Fruit fly (Drosophila melanogaster) whole organism, embryonic: Measurements from ENCODE around the gene CG12814.

Experiments used
- Bdp1 ChIP-seq: fragments of 200-800 bp; sonication (Bioruptor generic); optimal IDR thresholded peaks from 3 replicates; lab custom pipeline; 2016; ENCODE audit warnings: missing biosample characterization, missing genetic modification characterization
- Bteb2 ChIP-seq: fragments of 200-800 bp; sonication (Bioruptor generic); optimal IDR thresholded peaks from 2 replicates; lab custom pipeline; 2016; ENCODE audit warnings: missing biosample characterization, missing genetic modification characterization
- CG1024 ChIP-seq: fragments of 200-800 bp; sonication (Bioruptor generic); IDR thresholded peaks from 2 replicates; pipeline ENCODE4 v1.3.6; 2022; ENCODE audit warnings: missing biosample characterization, missing genetic modification characterization
- CG10366 ChIP-seq: fragments of 200-800 bp; sonication (Bioruptor generic); IDR thresholded peaks from 2 replicates; pipeline ENCODE4 v1.3.6; 2022; ENCODE audit warnings: missing biosample characterization, missing genetic modification characterization
- CG12155 ChIP-seq: fragments of 200-800 bp; sonication (Bioruptor generic); optimal IDR thresholded peaks from 3 replicates; lab custom pipeline; 2016; ENCODE audit warnings: missing biosample characterization, missing genetic modification characterization
- CG12391 ChIP-seq: fragments of 200-800 bp; sonication (Bioruptor generic); optimal IDR thresholded peaks from 3 replicates; lab custom pipeline; 2018; ENCODE audit warnings: missing biosample characterization, mild to moderate bottlenecking, missing genetic modification characterization, moderate library complexity
- CG12659 ChIP-seq: fragments of 200-800 bp; sonication (Bioruptor generic); optimal IDR thresholded peaks from 3 replicates; lab custom pipeline; 2017; ENCODE audit warnings: mild to moderate bottlenecking, missing biosample characterization, missing genetic modification reagents, missing genetic modification characterization
- CG12744 ChIP-seq: fragments of 200-800 bp; sonication (Bioruptor generic); optimal IDR thresholded peaks from 2 replicates; lab custom pipeline; 2016; ENCODE audit warnings: missing biosample characterization, missing genetic modification characterization
- CG12769 ChIP-seq: fragments of 200-800 bp; sonication (Bioruptor generic); optimal IDR thresholded peaks from 2 replicates; lab custom pipeline; 2019; ENCODE audit warnings: missing biosample characterization, mild to moderate bottlenecking, missing genetic modification characterization, moderate library complexity
- CG15514 ChIP-seq: fragments of 200-800 bp; sonication (Bioruptor generic); optimal IDR thresholded peaks from 3 replicates; lab custom pipeline; 2017; ENCODE audit warnings: missing biosample characterization, missing genetic modification characterization, mild to moderate bottlenecking, moderate library complexity, missing genetic modification reagents
- CG18619 ChIP-seq: fragments of 200-800 bp; sonication (Bioruptor generic); optimal IDR thresholded peaks from 3 replicates; lab custom pipeline; 2017; ENCODE audit warnings: missing biosample characterization, mild to moderate bottlenecking, missing genetic modification characterization
- CG2199 ChIP-seq: fragments of 200-800 bp; sonication (Bioruptor generic); IDR thresholded peaks from 3 replicates; pipeline ENCODE4 v1.3.6; 2022; ENCODE audit warnings: missing biosample characterization, missing genetic modification characterization
- CG2712 ChIP-seq: fragments of 200-800 bp; optimal IDR thresholded peaks from 3 replicates; lab custom pipeline; 2019; ENCODE audit warnings: missing biosample characterization, mild to moderate bottlenecking, missing genetic modification characterization, moderate library complexity
- CG31224 ChIP-seq: fragments of 200-800 bp; sonication (Bioruptor generic); IDR thresholded peaks from 2 replicates; pipeline ENCODE4 v1.3.6; 2022; ENCODE audit warnings: missing biosample characterization, missing genetic modification characterization
- CG7372 ChIP-seq: fragments of 200-800 bp; sonication (Bioruptor generic); IDR thresholded peaks from 2 replicates; pipeline ENCODE4 v1.3.6; 2022; ENCODE audit warnings: missing biosample characterization, missing genetic modification characterization
- CG7556 ChIP-seq: fragments of 200-800 bp; sonication (Bioruptor generic); optimal IDR thresholded peaks from 2 replicates; lab custom pipeline; 2017; ENCODE audit warnings: missing biosample characterization, mild to moderate bottlenecking, missing genetic modification characterization
- D19A ChIP-seq: fragments of 200-800 bp; optimal IDR thresholded peaks from 3 replicates; lab custom pipeline; 2019; ENCODE audit warnings: missing biosample characterization, mild to moderate bottlenecking, missing genetic modification characterization, moderate library complexity
- Dek ChIP-seq: fragments of 200-800 bp; sonication (Bioruptor generic); optimal IDR thresholded peaks from 3 replicates; lab custom pipeline; 2019; ENCODE audit warnings: missing biosample characterization, mild to moderate bottlenecking, missing genetic modification characterization, moderate library complexity
- Dfd ChIP-seq, 2 experiments: fragments of >200 bp; optimal IDR thresholded peaks; 2 replicates each; lab custom pipeline; 2017; ENCODE audit warnings: missing biosample characterization in 2 of 2, missing genetic modification characterization in 2 of 2
- E2f1 ChIP-seq: fragments of 200-800 bp; sonication (Bioruptor generic); IDR thresholded peaks from 2 replicates; pipeline ENCODE4 v1.3.6; 2022; ENCODE audit warnings: missing biosample characterization, missing genetic modification characterization
- Fer3 ChIP-seq: fragments of 200-800 bp; sonication (Bioruptor generic); optimal IDR thresholded peaks from 2 replicates; lab custom pipeline; 2018; ENCODE audit warnings: missing biosample characterization, mild to moderate bottlenecking, missing genetic modification characterization, moderate library complexity
- HLH3B ChIP-seq: fragments of 200-800 bp; sonication (Bioruptor generic); IDR thresholded peaks from 2 replicates; pipeline ENCODE4 v1.3.6; 2022; ENCODE audit warnings: missing biosample characterization, missing genetic modification characterization
- Jarid2 ChIP-seq: fragments of 200-800 bp; sonication (Bioruptor generic); optimal IDR thresholded peaks from 3 replicates; lab custom pipeline; 2017; ENCODE audit warnings: mild to moderate bottlenecking, missing biosample characterization, missing genetic modification reagents, missing genetic modification characterization
- Kr ChIP-seq: fragments of 200-800 bp; sonication (Bioruptor generic); optimal IDR thresholded peaks from 2 replicates; lab custom pipeline; 2017; ENCODE audit warnings: missing biosample characterization, mild to moderate bottlenecking, missing genetic modification characterization
- Lim3 ChIP-seq: fragments of 200-800 bp; sonication (Bioruptor generic); IDR thresholded peaks from 2 replicates; pipeline ENCODE4 v1.3.6; 2022; ENCODE audit warnings: missing biosample characterization, missing genetic modification characterization
- MESR4 ChIP-seq: fragments of 200-800 bp; sonication (Bioruptor generic); optimal IDR thresholded peaks from 2 replicates; lab custom pipeline; 2018; ENCODE audit warnings: missing biosample characterization, mild to moderate bottlenecking, missing genetic modification characterization, moderate library complexity
- Mad ChIP-seq: fragments of 200-800 bp; sonication (Bioruptor generic); optimal IDR thresholded peaks from 2 replicates; lab custom pipeline; 2016; ENCODE audit warnings: missing biosample characterization, missing genetic modification characterization
- Max ChIP-seq: fragments of 200-800 bp; sonication (Bioruptor generic); optimal IDR thresholded peaks from 2 replicates; lab custom pipeline; 2016; ENCODE audit warnings: missing biosample characterization, mild to moderate bottlenecking, missing genetic modification characterization
- NFAT ChIP-seq: fragments of 200-800 bp; sonication (Bioruptor generic); IDR thresholded peaks from 2 replicates; pipeline ENCODE4 v1.3.6; 2022; ENCODE audit warnings: missing biosample characterization, missing genetic modification characterization
- Pdp1 ChIP-seq, 2 experiments: fragments of 200-800 bp; sonication (Bioruptor generic); optimal IDR thresholded peaks; 3 replicates each; lab custom pipeline; 2016; ENCODE audit warnings: missing biosample characterization in 2 of 2, missing genetic modification characterization in 2 of 2, mild to moderate bottlenecking in 1 of 2, moderate library complexity in 1 of 2
- bab2 ChIP-seq: fragments of 200-800 bp; sonication (Bioruptor generic); optimal IDR thresholded peaks from 2 replicates; lab custom pipeline; 2016; ENCODE audit warnings: missing biosample characterization, missing genetic modification characterization
- bowl ChIP-seq: fragments of 200-800 bp; sonication (Bioruptor generic); IDR thresholded peaks from 2 replicates; pipeline ENCODE4 v1.3.6; 2022; ENCODE audit warnings: missing biosample characterization, missing genetic modification characterization
- cad ChIP-seq: fragments of >200 bp; optimal IDR thresholded peaks from 2 replicates; lab custom pipeline; 2017; ENCODE audit warnings: missing biosample characterization, missing genetic modification characterization
- chinmo ChIP-seq: fragments of 200-800 bp; sonication (Bioruptor generic); IDR thresholded peaks from 4 replicates; pipeline ENCODE4 v1.3.6; 2022; ENCODE audit warnings: missing biosample characterization, missing genetic modification characterization; ENCODE audit not compliant: partially characterized antibody
- chm ChIP-seq: fragments of 200-800 bp; sonication (Bioruptor generic); IDR thresholded peaks from 2 replicates; pipeline ENCODE4 v1.3.6; 2022; ENCODE audit warnings: missing biosample characterization, missing genetic modification characterization
- croc ChIP-seq: fragments of 200-800 bp; sonication (Bioruptor generic); conservative IDR thresholded peaks from 3 replicates; pipeline ENCODE4 v1.3.6; 2022; ENCODE audit warnings: missing biosample characterization, missing genetic modification characterization
- exex ChIP-seq: fragments of 200-800 bp; sonication (Bioruptor generic); optimal IDR thresholded peaks from 4 replicates; lab custom pipeline; 2018; ENCODE audit warnings: missing biosample characterization, mild to moderate bottlenecking, missing genetic modification characterization, moderate library complexity
- gsb ChIP-seq: fragments of 200-800 bp; sonication (Bioruptor generic); IDR thresholded peaks from 2 replicates; pipeline ENCODE4 v1.3.6; 2022; ENCODE audit warnings: missing biosample characterization, missing genetic modification characterization
- ham ChIP-seq: fragments of 200-800 bp; sonication (Bioruptor generic); IDR thresholded peaks from 2 replicates; pipeline ENCODE4 v1.3.6; 2022; ENCODE audit warnings: missing biosample characterization, missing genetic modification characterization
- lab ChIP-seq: fragments of 200-800 bp; sonication (Bioruptor generic); optimal IDR thresholded peaks from 3 replicates; lab custom pipeline; 2017; ENCODE audit warnings: missing biosample characterization, missing genetic modification characterization, mild to moderate bottlenecking, moderate library complexity, missing genetic modification reagents
- lmd ChIP-seq: fragments of 200-800 bp; sonication (Bioruptor generic); IDR thresholded peaks from 2 replicates; pipeline ENCODE4 v1.3.6; 2022; ENCODE audit warnings: missing biosample characterization, missing genetic modification characterization
- otp ChIP-seq: fragments of 200-800 bp; sonication (Bioruptor generic); IDR thresholded peaks from 3 replicates; pipeline ENCODE4, ENCODE4 v1.3.6; 2022; ENCODE audit warnings: missing biosample characterization, missing genetic modification characterization
- pb ChIP-seq: fragments of 200-800 bp; sonication (Bioruptor generic); optimal IDR thresholded peaks from 3 replicates; lab custom pipeline; 2016; ENCODE audit warnings: missing biosample characterization, missing genetic modification characterization
- pfk ChIP-seq: fragments of 200-800 bp; sonication (Bioruptor generic); optimal IDR thresholded peaks from 2 replicates; lab custom pipeline; 2018; ENCODE audit warnings: missing biosample characterization, mild to moderate bottlenecking, missing genetic modification characterization, moderate library complexity
- phol ChIP-seq: fragments of 200-800 bp; sonication (Bioruptor generic); optimal IDR thresholded peaks from 3 replicates; lab custom pipeline; 2018; ENCODE audit warnings: missing biosample characterization, mild to moderate bottlenecking, missing genetic modification characterization, moderate library complexity
- run ChIP-seq: fragments of 200-800 bp; sonication (Bioruptor generic); optimal IDR thresholded peaks from 3 replicates; lab custom pipeline; 2018; ENCODE audit warnings: missing biosample characterization, mild to moderate bottlenecking, missing genetic modification characterization
- so ChIP-seq: fragments of 200-800 bp; sonication (Bioruptor generic); IDR thresholded peaks from 3 replicates; pipeline ENCODE4 v1.3.6; 2022; ENCODE audit warnings: missing biosample characterization, missing genetic modification characterization
- stc ChIP-seq: fragments of 200-800 bp; sonication (Bioruptor generic); IDR thresholded peaks from 2 replicates; pipeline ENCODE4 v1.3.6; 2022; ENCODE audit warnings: missing biosample characterization, missing genetic modification characterization
- zfh1 ChIP-seq: fragments of 200-800 bp; sonication (Bioruptor generic); IDR thresholded peaks from 3 replicates; pipeline ENCODE4 v1.3.6; 2022; ENCODE audit warnings: missing biosample characterization, missing genetic modification characterization

CG12814 gene

dm6 chr3R:10144103-10144998 lies 45.1 kb downstream of the CG12814 start, which contains the start of the genes TAF1B and Invadolysin (continued):
- TF ChIP-seq phol (peak; percentile 57), pfk (GFP tag; lab: Kevin White, UChicago) (no peak), exex (tag; lab: Kevin White, UChicago) (peak; percentile 36), Max (GFP tag; lab: Kevin White, UChicago) (peak; percentile 39), HLH3B (GFP tag; lab: Robert Waterston, UW) (0 out of 2 replicates have a peak, but pooled peaks have one; percentile 22), CG12391 (peak; percentile 81), croc (GFP tag; lab: Robert Waterston, UW) (no peak), Bdp1 (GFP tag; lab: Kevin White, UChicago) (no peak), CG15514 (GFP tag; lab: Kevin White, UChicago) (peak; percentile 65), cad (no peak), so (GFP tag; lab: Robert Waterston, UW) (no peak), Kr (GFP tag; lab: Kevin White, UChicago) (peak; percentile 48), Lim3 (no peak), CG12155 (GFP tag; lab: Kevin White, UChicago) (peak; percentile 57), Jarid2 (peak; percentile 94), Mad (GFP tag; lab: Kevin White, UChicago) (no peak), NFAT (GFP tag; lab: Robert Waterston, UW) (peak; percentile 75), Fer3 (tag; lab: Kevin White, UChicago) (peak; percentile 47), E2f1 (GFP tag; lab: Robert Waterston, UW) (no peak), CG10366 (GFP tag; lab: Robert Waterston, UW) (peak; percentile 60), chm (GFP tag; lab: Robert Waterston, UW) (peak; percentile 41; the same call in 1 of the 2 replicates), lmd (GFP tag; lab: Robert Waterston, UW) (peak; percentile 11; the same call in 1 of the 2 replicates), CG7556 (GFP tag; lab: Kevin White, UChicago) (peak; percentile 45), D19A (tag; lab: Kevin White, UChicago) (peak; percentile 40), lab (GFP tag; lab: Kevin White, UChicago) (peak; percentile 47), CG12744 (GFP tag; lab: Kevin White, UChicago) (no peak), run (tag; lab: Kevin White, UChicago) (peak; percentile 15), MESR4 (GFP tag; lab: Kevin White, UChicago) (peak; percentile 79), CG1024 (GFP tag; lab: Robert Waterston, UW) (no peak), Bteb2 (GFP tag; lab: Kevin White, UChicago) (no peak), bowl (GFP tag; lab: Robert Waterston, UW) (no peak), CG18619 (GFP tag; lab: Kevin White, UChicago) (peak; percentile 46), CG12769 (tag; lab: Kevin White, UChicago) (peak; percentile 45), CG31224 (GFP tag; lab: Robert Waterston, UW) (no peak), stc (GFP tag; lab: Robert Waterston, UW) (no peak; the same call in 1 of the 2 replicates), CG7372 (GFP tag; lab: Robert Waterston, UW) (0 out of 2 replicates have a peak, but pooled peaks have one; percentile 29), bab2 (peak; percentile 59), CG2199 (no peak), zfh1 (GFP tag; lab: Robert Waterston, UW) (peak; percentile 45; the same call in 1 of the 3 replicates), Pdp1 (GFP tag; optimal IDR thresholded peaks at IDR 0.05; lab: Kevin White, UChicago) (peak; percentile 36 to 75), ham (GFP tag; lab: Robert Waterston, UW) (no peak), otp (GFP tag; lab: Robert Waterston, UW) (0 out of 3 replicates have a peak, but pooled peaks have one; percentile 63), CG12659 (GFP tag; lab: Kevin White, UChicago) (peak; percentile 85), CG2712 (tag; lab: Kevin White, UChicago) (peak; percentile 69), Dfd (GFP tag; optimal IDR thresholded peaks at IDR 0.05; lab: Kevin White, UChicago) (no peak), Dek (peak; percentile 55), gsb (no peak), pb (GFP tag; lab: Kevin White, UChicago) (no peak), chinmo (GFP tag; lab: Robert Waterston, UW) (peak; percentile 92; the same call in 3 of the 4 replicates)
